Worm (Caenorhabditis elegans): ENCODE measurements around the gene B0250.18.

DNA sequence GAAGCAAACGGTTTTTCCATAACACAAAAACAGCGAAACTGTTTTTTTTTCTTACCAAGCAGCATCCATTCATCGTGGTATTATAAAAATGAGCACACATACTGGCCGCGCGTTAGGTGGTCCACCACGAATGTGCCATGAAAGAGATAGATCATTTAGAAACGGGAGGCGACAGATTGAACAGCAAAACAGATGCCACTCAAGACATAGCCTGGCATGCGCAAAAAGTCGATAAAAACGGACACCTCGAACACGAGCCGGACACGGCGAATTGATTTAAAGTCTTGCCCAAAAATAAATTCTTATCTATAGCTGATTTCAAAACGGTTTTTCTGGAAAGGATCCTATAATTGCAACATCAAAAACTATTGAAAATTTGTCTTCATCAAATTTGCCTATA lies 3.6 kb downstream of the B0250.18 start:
- no peak for TF ChIP-seq mcd-1 (GFP tag; IDR thresholded peaks at IDR 0.05)
- TF ChIP-seq die-1 (tag; optimal IDR thresholded peaks at IDR 0.05) = no peak
- TF ChIP-seq ama-1 (optimal IDR thresholded peaks at IDR 0.05) = no peak
- no peak for TF ChIP-seq ama-1 (GFP tag; optimal IDR thresholded peaks at IDR 0.05)
- TF ChIP-seq let-607 (tag; optimal IDR thresholded peaks at IDR 0.05) = no peak
- no peak for TF ChIP-seq ets-4 (GFP tag; optimal IDR thresholded peaks at IDR 0.05)
- TF ChIP-seq bed-2 (GFP tag; IDR thresholded peaks at IDR 0.05) = no peak
- TF ChIP-seq F39B2.1 (GFP tag; IDR thresholded peaks at IDR 0.05) = no peak
- TF ChIP-seq ekl-4 (GFP tag; IDR thresholded peaks at IDR 0.05) = no peak
- TF ChIP-seq athp-1 (tag; optimal IDR thresholded peaks at IDR 0.05) = no peak
- no peak for TF ChIP-seq ceh-100 (GFP tag; IDR thresholded peaks at IDR 0.05)
- TF ChIP-seq tlf-1 (GFP tag; optimal IDR thresholded peaks at IDR 0.05) = no peak
- no peak for TF ChIP-seq Y56A3A.18 (GFP tag; IDR thresholded peaks at IDR 0.05)

All from whole organism, young adult.